Worm (Caenorhabditis elegans) whole organism, L4 larva: ENCODE results near the gene K02F6.7.
A peak's percentile ranks its signal among the peaks of the same experiment; 100 is the strongest.

Experiments
- F26F4.8 ChIP-seq: fragments of 200-800 bp; sonication (Bioruptor generic); conservative IDR thresholded peaks from 2 replicates; pipeline ENCODE4 v1.3.6; 2022; ENCODE audit warnings: missing genetic modification characterization, missing compliant biosample characterization
- Y48G9A.11 ChIP-seq: fragments of 200-800 bp; sonication (Bioruptor generic); IDR thresholded peaks from 2 replicates; pipeline ENCODE4 v1.3.6; 2022; ENCODE audit warnings: missing genetic modification reagents, missing genetic modification characterization, missing compliant biosample characterization
- Y5F2A.4 ChIP-seq: fragments of 200-800 bp; sonication (Bioruptor generic); optimal IDR thresholded peaks from 2 replicates; lab custom pipeline; 2018; ENCODE audit warnings: mild to moderate bottlenecking, missing genetic modification characterization, missing compliant biosample characterization
- ZK546.5 ChIP-seq, 2 experiments: sonication (generic microtip); optimal IDR thresholded peaks; 2 replicates each; lab custom pipeline; 2017; ENCODE audit warnings: missing biosample characterization in 2 of 2, missing genetic modification characterization in 2 of 2
- aly-2 ChIP-seq: sonication (generic microtip); optimal IDR thresholded peaks from 2 replicates; lab custom pipeline; 2018; ENCODE audit warnings: missing biosample characterization, missing genetic modification characterization
- arid-1 ChIP-seq: fragments of 200-800 bp; sonication (Bioruptor generic); conservative IDR thresholded peaks from 2 replicates; pipeline ENCODE4 v1.3.6; 2022; ENCODE audit warnings: missing genetic modification reagents, missing genetic modification characterization, missing compliant biosample characterization
- ceh-28 ChIP-seq: fragments of 150-350 bp; optimal IDR thresholded peaks from 2 replicates; lab custom pipeline; 2014; ENCODE audit warnings: missing biosample characterization, missing genetic modification reagents, missing genetic modification characterization
- ceh-82 ChIP-seq: sonication (generic microtip); optimal IDR thresholded peaks from 2 replicates; lab custom pipeline; 2017; ENCODE audit warnings: missing biosample characterization, missing genetic modification characterization
- ces-1 ChIP-seq: fragments of 150-350 bp; sonication (generic microtip); optimal IDR thresholded peaks from 4 replicates; lab custom pipeline; 2014; ENCODE audit warnings: missing biosample characterization, missing genetic modification reagents, missing genetic modification characterization
- daf-16 ChIP-seq, 3 experiments: sonication (generic microtip); optimal IDR thresholded peaks; 2 replicates each; lab custom pipeline; 2016 to 2017; ENCODE audit warnings: missing genetic modification characterization in 3 of 3, missing genetic modification reagents in 3 of 3, mild to moderate bottlenecking in 2 of 3, missing compliant biosample characterization in 2 of 3, missing biosample characterization in 1 of 3, moderate library complexity in 1 of 3
- dmd-6 ChIP-seq: fragments of 200-800 bp; sonication (Bioruptor generic); IDR thresholded peaks from 2 replicates; pipeline ENCODE4 v1.3.6; 2022; ENCODE audit warnings: missing genetic modification reagents, missing genetic modification characterization, missing compliant biosample characterization
- dmd-8 ChIP-seq: fragments of 200-800 bp; sonication (Bioruptor generic); IDR thresholded peaks from 2 replicates; pipeline ENCODE4 v1.3.6; 2022; ENCODE audit warnings: missing genetic modification characterization, missing compliant biosample characterization
- dmd-9 ChIP-seq: fragments of 200-800 bp; sonication (Bioruptor generic); IDR thresholded peaks from 2 replicates; pipeline ENCODE4 v1.3.6; 2022; ENCODE audit warnings: missing genetic modification reagents, missing genetic modification characterization, missing compliant biosample characterization
- dpl-1 ChIP-seq: fragments of 150-350 bp; optimal IDR thresholded peaks from 2 replicates; lab custom pipeline; 2014; ENCODE audit warnings: missing biosample characterization, missing genetic modification reagents, missing genetic modification characterization
- duxl-1 ChIP-seq: sonication (generic microtip); optimal IDR thresholded peaks from 2 replicates; lab custom pipeline; 2016; ENCODE audit warnings: mild to moderate bottlenecking, missing genetic modification characterization, moderate library complexity, missing compliant biosample characterization; ENCODE audit not compliant: poor library complexity
- dve-1 ChIP-seq: sonication (generic microtip); optimal IDR thresholded peaks from 2 replicates; lab custom pipeline; 2017; ENCODE audit warnings: antibody characterized with exemption, mild to moderate bottlenecking, missing genetic modification characterization, missing compliant biosample characterization; ENCODE audit not compliant: insufficient read depth
- fos-1 ChIP-seq: fragments of 150-350 bp; optimal IDR thresholded peaks from 2 replicates; lab custom pipeline; 2014; ENCODE audit warnings: missing biosample characterization, missing genetic modification characterization
- hlh-11 ChIP-seq: fragments of 200-800 bp; sonication (Bioruptor generic); optimal IDR thresholded peaks from 2 replicates; lab custom pipeline; 2018; ENCODE audit warnings: mild to moderate bottlenecking, missing genetic modification characterization, missing compliant biosample characterization
- hlh-30 ChIP-seq: sonication (generic microtip); optimal IDR thresholded peaks from 2 replicates; lab custom pipeline; 2017; ENCODE audit warnings: antibody characterized with exemption, mild to moderate bottlenecking, missing genetic modification characterization, missing compliant biosample characterization; ENCODE audit not compliant: insufficient read depth
- jun-1 ChIP-seq: fragments of 150-350 bp; optimal IDR thresholded peaks from 2 replicates; lab custom pipeline; 2014; ENCODE audit warnings: missing biosample characterization, missing genetic modification reagents, missing genetic modification characterization
- lin-13 ChIP-seq: fragments of 150-350 bp; optimal IDR thresholded peaks from 2 replicates; lab custom pipeline; 2014; ENCODE audit warnings: missing biosample characterization, missing genetic modification reagents, missing genetic modification characterization
- lin-39 ChIP-seq: fragments of 150-350 bp; optimal IDR thresholded peaks from 2 replicates; lab custom pipeline; 2014; ENCODE audit warnings: missing biosample characterization, missing genetic modification reagents, missing genetic modification characterization
- madf-5 ChIP-seq, 2 experiments: fragments of 200-800 bp; sonication (Bioruptor generic); IDR thresholded peaks; 2 replicates each; pipeline ENCODE4 v1.3.6; 2022; ENCODE audit warnings: missing compliant biosample characterization in 2 of 2, missing genetic modification characterization in 2 of 2
- madf-9 ChIP-seq: fragments of 200-800 bp; sonication (Bioruptor generic); conservative IDR thresholded peaks from 2 replicates; pipeline ENCODE4 v1.3.6; 2022; ENCODE audit warnings: missing genetic modification reagents, missing genetic modification characterization, missing compliant biosample characterization
- mep-1 ChIP-seq: fragments of 150-350 bp; sonication (generic microtip); optimal IDR thresholded peaks from 3 replicates; lab custom pipeline; 2014; ENCODE audit warnings: missing biosample characterization, missing genetic modification characterization
- mxl-2 ChIP-seq: fragments of 200-800 bp; sonication (Bioruptor generic); conservative IDR thresholded peaks from 2 replicates; pipeline ENCODE4 v1.3.6; 2022; ENCODE audit warnings: missing genetic modification reagents, missing genetic modification characterization, missing compliant biosample characterization
- nhr-237 ChIP-seq: sonication (generic microtip); optimal IDR thresholded peaks from 2 replicates; lab custom pipeline; 2017; ENCODE audit warnings: missing biosample characterization, missing genetic modification characterization
- nhr-28 ChIP-seq: fragments of 150-350 bp; optimal IDR thresholded peaks from 2 replicates; lab custom pipeline; 2014; ENCODE audit warnings: missing biosample characterization, missing genetic modification characterization
- pqm-1 ChIP-seq: sonication (generic microtip); optimal IDR thresholded peaks from 2 replicates; lab custom pipeline; 2017; ENCODE audit warnings: missing biosample characterization, missing genetic modification characterization
- spr-1 ChIP-seq: sonication (generic microtip); optimal IDR thresholded peaks from 2 replicates; lab custom pipeline; 2016; ENCODE audit warnings: mild to moderate bottlenecking, missing genetic modification characterization, missing compliant biosample characterization
- unc-62 ChIP-seq, 3 experiments: fragments of 150-350 bp in 1 of 3; sonication (generic microtip); optimal IDR thresholded peaks in 2 of 3; peaks in 1 of 3; 1 replicate in 1 of 3; 2 replicates in 2 of 3; lab custom pipeline; 2014 to 2017; ENCODE audit warnings: missing biosample characterization in 3 of 3, missing genetic modification characterization in 3 of 3, missing genetic modification reagents in 3 of 3, missing genotype in 1 of 3
- ztf-7 ChIP-seq: fragments of 150-350 bp; optimal IDR thresholded peaks from 2 replicates; lab custom pipeline; 2014; ENCODE audit warnings: missing biosample characterization, missing genetic modification characterization

The K02F6.7 gene

ce11 chrII:2503703-2504430, 33.8 kb downstream of the K02F6.7 start:
- TF ChIP-seq hlh-11 (tag; lab: Kevin White, UChicago) (peak; percentile 41), ZK546.5 (tag; optimal IDR thresholded peaks at IDR 0.05; lab: Kevin White, UChicago) (no peak), ceh-82 (tag; lab: Kevin White, UChicago) (no peak), daf-16 (GFP tag; optimal IDR thresholded peaks at IDR 0.05; lab: Kevin White, UChicago) (no peak), daf-16 (tag; optimal IDR thresholded peaks at IDR 0.05; lab: Kevin White, UChicago) (peak; percentile 25), duxl-1 (peak; percentile 96), dve-1 (peak; percentile 17), dmd-6 (GFP tag; lab: Robert Waterston, UW) (no peak), spr-1 (tag; lab: Kevin White, UChicago) (no peak), dpl-1 (GFP tag; lab: Kevin White, UChicago) (peak; percentile 12), pqm-1 (tag; lab: Kevin White, UChicago) (peak; percentile 47), Y48G9A.11 (GFP tag; lab: Robert Waterston, UW) (peak; percentile 36; the same call in 1 of the 2 replicates), nhr-28 (tag; lab: Kevin White, UChicago) (peak; percentile 54)
- TF ChIP-seq, all 104 proteins: peak for 8

ce11 chrII:2488386-2488785, 49.3 kb downstream of the K02F6.7 start, which contains the start of gene F53G2.1:
TSS of gene F53G2.1 (plus strand) at chrII:2488686.
- no peak for TF ChIP-seq madf-9 (GFP tag; lab: Robert Waterston, UW)
- no peak for TF ChIP-seq fos-1
- no peak for TF ChIP-seq ceh-28 (tag; lab: Kevin White, UChicago)
- TF ChIP-seq F26F4.8, result no peak
- no peak for TF ChIP-seq Y48G9A.11 (GFP tag; lab: Robert Waterston, UW)
- TF ChIP-seq dmd-8 (GFP tag; lab: Robert Waterston, UW), result no peak
- TF ChIP-seq lin-13 (GFP tag; lab: Kevin White, UChicago), result no peak
- no peak for TF ChIP-seq dmd-9 (GFP tag; lab: Robert Waterston, UW)
- no peak for TF ChIP-seq Y5F2A.4 (GFP tag; lab: Kevin White, UChicago)

- TF ChIP-seq unc-62 (GFP tag; optimal IDR thresholded peaks at IDR 0.05 in 1 of 2; lab: Kevin White, UChicago) (peak in 1 of 2 experiments; percentile 55), unc-62 (tag; optimal IDR thresholded peaks at IDR 0.05; lab: Kevin White, UChicago) (no peak), ztf-7 (no peak)
- TF ChIP-seq, all 104 proteins: peak for 1
Measured at ce11 chrII:2483507-2483906, 54.1 kb downstream of the K02F6.7 start, which contains the start of gene F53G2.13. TSS of gene F53G2.13 (plus strand) at chrII:2483807.

ce11 chrII:2481621-2482020, 56.0 kb downstream of the K02F6.7 start, which contains the start of gene F53G2.2:
TSS of gene F53G2.2 (plus strand) at chrII:2481921.
- no peak for TF ChIP-seq mep-1 (tag; lab: Kevin White, UChicago)
- TF ChIP-seq dpl-1 (GFP tag; lab: Kevin White, UChicago), result no peak
- no peak for TF ChIP-seq jun-1
- no peak for TF ChIP-seq nhr-237
- no peak for TF ChIP-seq ces-1 (GFP tag; lab: Kevin White, UChicago)
- TF ChIP-seq dmd-8 (GFP tag; lab: Robert Waterston, UW), result no peak
- TF ChIP-seq arid-1 (GFP tag; lab: Robert Waterston, UW), result no peak
- no peak for TF ChIP-seq dmd-9 (GFP tag; lab: Robert Waterston, UW)
- TF ChIP-seq madf-5 (GFP tag; IDR thresholded peaks at IDR 0.05; lab: Robert Waterston, UW), result no peak
- TF ChIP-seq daf-16 (GFP tag; optimal IDR thresholded peaks at IDR 0.05; lab: Kevin White, UChicago), result no peak
- TF ChIP-seq daf-16 (tag; optimal IDR thresholded peaks at IDR 0.05; lab: Kevin White, UChicago), result no peak
- no peak for TF ChIP-seq Y5F2A.4 (GFP tag; lab: Kevin White, UChicago)
- no peak for TF ChIP-seq fos-1
- no peak for TF ChIP-seq lin-39
- no peak for TF ChIP-seq aly-2 (tag; lab: Kevin White, UChicago)
- no peak for TF ChIP-seq mxl-2 (GFP tag; lab: Robert Waterston, UW)
- no peak for TF ChIP-seq hlh-30 (tag; lab: Kevin White, UChicago)
